Fruit fly (Drosophila melanogaster): ENCODE data around the gene Uqcc1.
A peak's percentile ranks its signal among the peaks of the same experiment; 100 is the strongest.

Gene Uqcc1

dm6 chr3L:6979387-6980249 lies 21.7 kb upstream of the Uqcc1 start, which contains the start of gene Galphai (continued):
- TF ChIP-seq amos (GFP tag; IDR thresholded peaks at IDR 0.05; ENCODE audit: partially characterized antibody) (peak; percentile 66), CG5180 (GFP tag; optimal IDR thresholded peaks at IDR 0.05) (peak; percentile 61), CG10267 (tag; optimal IDR thresholded peaks at IDR 0.05) (peak; percentile 72), CG13424 (tag; optimal IDR thresholded peaks at IDR 0.05) (peak; percentile 18), CG9727 (GFP tag; optimal IDR thresholded peaks at IDR 0.05) (no peak), B-H1 (GFP tag; IDR thresholded peaks at IDR 0.05) (no peak), CG2199 (GFP tag; IDR thresholded peaks at IDR 0.05) (0 out of 3 replicates have a peak, but pooled peaks have one; percentile 20), ftz-f1 (GFP tag; optimal IDR thresholded peaks at IDR 0.05) (peak; percentile 51), stwl (tag; optimal IDR thresholded peaks at IDR 0.05) (peak; percentile 86), NK7.1 (GFP tag; optimal IDR thresholded peaks at IDR 0.05) (peak; percentile 14), lmd (GFP tag; IDR thresholded peaks at IDR 0.05) (peak; percentile 30; the same call in 1 of the 2 replicates), Stat92E (GFP tag; optimal IDR thresholded peaks at IDR 0.05) (peak in 1 of 3 experiments; percentile 81), CG10147 (GFP tag; optimal IDR thresholded peaks at IDR 0.05) (peak; percentile 23), Myb (GFP tag; optimal IDR thresholded peaks at IDR 0.05) (peak; percentile 80), Hr78 (GFP tag; optimal IDR thresholded peaks at IDR 0.05) (peak in 1 of 2 experiments; percentile 69), lilli (GFP tag; optimal IDR thresholded peaks at IDR 0.05) (peak; percentile 22), Dbx (GFP tag; IDR thresholded peaks at IDR 0.05) (peak; percentile 57; the same call in 1 of the 3 replicates), CG7745 (tag; optimal IDR thresholded peaks at IDR 0.05) (peak; percentile 22), CG10654 (GFP tag; optimal IDR thresholded peaks at IDR 0.05) (no peak), E2f2 (GFP tag; IDR thresholded peaks at IDR 0.05) (peak; percentile 99), NFAT (GFP tag; IDR thresholded peaks at IDR 0.05) (0 out of 2 replicates have a peak, but pooled peaks have one; percentile 29), salm (tag; optimal IDR thresholded peaks at IDR 0.05) (no peak), PHDP (tag; optimal IDR thresholded peaks at IDR 0.05) (peak; percentile 37), dmrt99B (tag; optimal IDR thresholded peaks at IDR 0.05) (no peak), ash1 (GFP tag; optimal IDR thresholded peaks at IDR 0.05) (peak; percentile 24), CG33213 (GFP tag; optimal IDR thresholded peaks at IDR 0.05) (peak; percentile 97), tap (tag; optimal IDR thresholded peaks at IDR 0.05) (peak; percentile 33), CG6854 (GFP tag; optimal IDR thresholded peaks at IDR 0.05) (no peak), wek (GFP tag; optimal IDR thresholded peaks at IDR 0.05) (no peak), NC2β (GFP tag; optimal IDR thresholded peaks at IDR 0.05) (peak; percentile 16), Hr51 (GFP tag; optimal IDR thresholded peaks at IDR 0.05) (peak in 1 of 2 experiments; percentile 33), Hey (tag; optimal IDR thresholded peaks at IDR 0.05) (no peak), Xrp1 (GFP tag; IDR thresholded peaks at IDR 0.05) (no peak; the same call in 1 of the 2 replicates), CG9609 (GFP tag; optimal IDR thresholded peaks at IDR 0.05) (peak; percentile 21), luna (GFP tag; optimal IDR thresholded peaks at IDR 0.05) (peak; percentile 44), CG11696 (GFP tag; IDR thresholded peaks at IDR 0.05) (no peak), CG13287 (GFP tag; IDR thresholded peaks at IDR 0.05; ENCODE audit: partially characterized antibody) (peak; percentile 72), CG12155 (GFP tag; optimal IDR thresholded peaks at IDR 0.05) (peak; percentile 27), CG15479 (GFP tag; optimal IDR thresholded peaks at IDR 0.05) (peak; percentile 96), Trl (optimal IDR thresholded peaks at IDR 0.05) (no peak), Trl (GFP tag; optimal IDR thresholded peaks at IDR 0.05) (no peak), insv (GFP tag; optimal IDR thresholded peaks at IDR 0.05) (peak in 1 of 2 experiments; percentile 59), Side (GFP tag; optimal IDR thresholded peaks at IDR 0.05) (peak; percentile 53), CG7987 (GFP tag; optimal IDR thresholded peaks at IDR 0.05) (peak; percentile 36), odd (GFP tag; optimal IDR thresholded peaks at IDR 0.05) (no peak), CG11093 (GFP tag; IDR thresholded peaks at IDR 0.05) (no peak), gro (GFP tag; optimal IDR thresholded peaks at IDR 0.05) (peak; percentile 37), Atf6 (GFP tag; IDR thresholded peaks at IDR 0.05) (no peak)
